Worm (Caenorhabditis elegans): ENCODE results near the gene F49C12.1.

The F49C12.1 gene

ce11 chrIV:9296285-9296684 is at the start of gene F49C12.1:
F49C12.1 (minus strand) TSS chrIV:9296354.
- TF ChIP-seq pax-1 (tag; optimal IDR thresholded peaks at IDR 0.05) (no peak), ceh-14 (tag; optimal IDR thresholded peaks at IDR 0.05) (no peak), syd-9 (tag; optimal IDR thresholded peaks at IDR 0.05) (no peak), unc-55 (GFP tag; optimal IDR thresholded peaks at IDR 0.05) (no peak), tbx-7 (tag; optimal IDR thresholded peaks at IDR 0.05) (no peak), ceh-31 (tag; optimal IDR thresholded peaks at IDR 0.05) (no peak), ceh-19 (GFP tag; optimal IDR thresholded peaks at IDR 0.05) (no peak), sdc-2 (tag; optimal IDR thresholded peaks at IDR 0.05) (no peak), lin-11 (tag; optimal IDR thresholded peaks at IDR 0.05) (no peak), ceh-18 (tag; optimal IDR thresholded peaks at IDR 0.05) (no peak), pat-9 (tag; optimal IDR thresholded peaks at IDR 0.05) (no peak), ahr-1 (tag; optimal IDR thresholded peaks at IDR 0.05) (no peak), dve-1 (tag; optimal IDR thresholded peaks at IDR 0.05) (no peak), ceh-30 (tag; optimal IDR thresholded peaks at IDR 0.05) (no peak), npax-4 (tag; optimal IDR thresholded peaks at IDR 0.05) (no peak), ceh-9 (tag; optimal IDR thresholded peaks at IDR 0.05) (no peak), odd-2 (tag; optimal IDR thresholded peaks at IDR 0.05) (no peak)

- TF ChIP-seq unc-42 (tag; optimal IDR thresholded peaks at IDR 0.05) (peak; percentile 8), dmd-4 (tag; optimal IDR thresholded peaks at IDR 0.05; ENCODE audit: borderline replicate concordance) (no peak)
Measured at ce11 chrIV:9343102-9343599, 47.0 kb upstream of the F49C12.1 start, which contains the start of gene pigc-1. pigc-1 (minus strand) TSS chrIV:9343152.

ce11 chrIV:9341591-9341990 is 45.4 kb upstream of the F49C12.1 start, which contains the start of gene vps-26:
vps-26 (minus strand) TSS chrIV:9341790.
- TF ChIP-seq pha-2 (tag; optimal IDR thresholded peaks at IDR 0.05) (no peak), hlh-15 (tag; optimal IDR thresholded peaks at IDR 0.05) (no peak), ref-2 (tag; optimal IDR thresholded peaks at IDR 0.05) (no peak), pqm-1 (tag; optimal IDR thresholded peaks at IDR 0.05) (no peak), zip-5 (tag; optimal IDR thresholded peaks at IDR 0.05) (no peak), sox-2 (GFP tag; IDR thresholded peaks at IDR 0.05) (no peak), T23F11.4 (GFP tag; optimal IDR thresholded peaks at IDR 0.05) (no peak), ceh-24 (tag; optimal IDR thresholded peaks at IDR 0.05) (no peak), C38D4.7 (GFP tag; optimal IDR thresholded peaks at IDR 0.05) (no peak), ahr-1 (tag; optimal IDR thresholded peaks at IDR 0.05) (no peak), madf-2 (tag; optimal IDR thresholded peaks at IDR 0.05) (no peak), odd-2 (tag; optimal IDR thresholded peaks at IDR 0.05) (no peak), fkh-10 (GFP tag; optimal IDR thresholded peaks at IDR 0.05) (no peak), hlh-13 (GFP tag; optimal IDR thresholded peaks at IDR 0.05) (no peak), pag-3 (tag; optimal IDR thresholded peaks at IDR 0.05; ENCODE audit: borderline replicate concordance) (no peak), hlh-30 (tag; optimal IDR thresholded peaks at IDR 0.05; ENCODE audit: insufficient read depth) (no peak), ceh-45 (GFP tag; IDR thresholded peaks at IDR 0.05) (no peak)

- TF ChIP-seq ceh-18 (tag; optimal IDR thresholded peaks at IDR 0.05): no peak
Measured at ce11 chrIV:9339205-9339604, 43.1 kb upstream of the F49C12.1 start, which contains the start of gene T20D3.6. T20D3.6 (minus strand) TSS chrIV:9339305.

ce11 chrIV:9336538-9337090 is 40.5 kb upstream of the F49C12.1 start, which contains the start of gene T20D3.5:
T20D3.5 (plus strand) TSS chrIV:9337040.
- peak; percentile 7 for TF ChIP-seq tbx-2 (tag; optimal IDR thresholded peaks at IDR 0.05)
- no peak for TF ChIP-seq pax-1 (tag; optimal IDR thresholded peaks at IDR 0.05)
- peak; percentile 7 for TF ChIP-seq ceh-2 (tag; optimal IDR thresholded peaks at IDR 0.05)
- no peak for TF ChIP-seq hlh-30 (tag; optimal IDR thresholded peaks at IDR 0.05; ENCODE audit: insufficient read depth)
